Worm (Caenorhabditis elegans) whole organism, early embryonic: ENCODE results near the gene lon-8.

ENCODE experiments used
- B0310.2 ChIP-seq: sonication (generic microtip); optimal IDR thresholded peaks from 2 replicates; lab custom pipeline; 2016; ENCODE audit warnings: mild to moderate bottlenecking, missing genetic modification characterization, missing compliant biosample characterization
- ets-7 ChIP-seq: sonication (generic microtip); optimal IDR thresholded peaks from 2 replicates; lab custom pipeline; 2016; ENCODE audit warnings: missing genotype, missing genetic modification characterization, missing compliant biosample characterization

DNA sequence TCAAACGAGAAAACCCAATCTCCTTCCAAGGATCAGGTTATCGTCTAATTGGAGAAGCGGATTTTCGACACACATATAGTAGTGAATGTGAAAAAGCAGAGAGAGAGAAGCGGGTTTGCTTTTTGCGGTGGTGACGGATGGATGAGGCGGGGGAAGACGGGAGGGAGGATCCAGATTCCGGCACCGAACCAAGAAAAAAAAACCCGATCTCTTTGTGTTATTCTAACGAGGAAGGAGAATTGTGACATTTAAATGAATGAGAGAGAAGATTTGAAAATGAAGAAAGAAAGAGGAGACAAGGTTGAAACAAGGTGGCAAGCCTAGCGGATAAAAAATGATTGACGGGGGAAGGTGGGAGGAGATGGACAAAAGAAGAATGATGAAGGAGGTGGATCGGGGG lies 2.7 kb upstream of the lon-8 start:
- no peak for TF ChIP-seq B0310.2 (tag; lab: Kevin White, UChicago)
- TF ChIP-seq ets-7 (tag; lab: Kevin White, UChicago), result no peak
